Worm (Caenorhabditis elegans) whole organism, L3 larva: ENCODE data around the gene C33C12.4.
"Not testable (repeated sequence)": the region's sequence is repeated elsewhere in the genome, so short reads cannot be mapped to it uniquely, and the experiment has no call there.

ENCODE experiments used
- ZK546.5 ChIP-seq: sonication (generic microtip); optimal IDR thresholded peaks from 2 replicates; lab custom pipeline; 2017; ENCODE audit warnings: missing biosample characterization, missing genetic modification characterization
- ama-1 ChIP-seq: fragments of 150-350 bp; optimal IDR thresholded peaks from 2 replicates; lab custom pipeline; 2018
- ceh-28 ChIP-seq: fragments of 150-350 bp; optimal IDR thresholded peaks from 2 replicates; lab custom pipeline; 2014; ENCODE audit warnings: missing biosample characterization, missing genetic modification reagents, missing genetic modification characterization
- ceh-82 ChIP-seq: fragments of 150-350 bp; optimal IDR thresholded peaks from 2 replicates; lab custom pipeline; 2014; ENCODE audit warnings: missing biosample characterization, missing genetic modification characterization
- ceh-9 ChIP-seq: sonication (generic microtip); optimal IDR thresholded peaks from 2 replicates; lab custom pipeline; 2018; ENCODE audit warnings: missing biosample characterization, missing genetic modification characterization
- daf-12 ChIP-seq: fragments of 150-350 bp; optimal IDR thresholded peaks from 2 replicates; lab custom pipeline; 2014; ENCODE audit warnings: missing biosample characterization, missing genetic modification reagents, missing genetic modification characterization
- egl-27 ChIP-seq: sonication (generic microtip); optimal IDR thresholded peaks from 4 replicates; lab custom pipeline; 2017; ENCODE audit warnings: missing biosample characterization, missing genetic modification reagents, missing genetic modification characterization
- egl-5 ChIP-seq: fragments of 150-350 bp; optimal IDR thresholded peaks from 2 replicates; lab custom pipeline; 2017; ENCODE audit warnings: missing biosample characterization, missing genetic modification reagents, missing genetic modification characterization, inconsistent platforms
- elt-1 ChIP-seq: fragments of 150-350 bp; optimal IDR thresholded peaks from 2 replicates; lab custom pipeline; 2014; ENCODE audit warnings: missing biosample characterization, missing genetic modification characterization
- elt-3 ChIP-seq, 3 experiments: fragments of 150-350 bp in 1 of 3; sonication (generic microtip) in 2 of 3; optimal IDR thresholded peaks; 2 replicates in 2 of 3; 4 replicates in 1 of 3; lab custom pipeline; 2014 to 2017; ENCODE audit warnings: missing biosample characterization in 3 of 3, missing genetic modification characterization in 3 of 3
- eor-1 ChIP-seq, 2 experiments: fragments of 150-350 bp; optimal IDR thresholded peaks; 2 replicates each; lab custom pipeline; 2014 to 2018; ENCODE audit warnings: missing biosample characterization in 2 of 2, missing genetic modification characterization in 2 of 2
- fkh-2 ChIP-seq: fragments of 150-350 bp; optimal IDR thresholded peaks from 2 replicates; lab custom pipeline; 2014; ENCODE audit warnings: missing biosample characterization, missing genetic modification reagents, missing genetic modification characterization
- fos-1 ChIP-seq: fragments of 150-350 bp; optimal IDR thresholded peaks from 2 replicates; lab custom pipeline; 2014; ENCODE audit warnings: missing biosample characterization, missing genetic modification characterization
- lin-15B ChIP-seq: fragments of 150-350 bp; optimal IDR thresholded peaks from 2 replicates; lab custom pipeline; 2014; ENCODE audit warnings: missing biosample characterization, missing genetic modification characterization
- lin-39 ChIP-seq: fragments of 150-350 bp; optimal IDR thresholded peaks from 2 replicates; lab custom pipeline; 2018; ENCODE audit warnings: missing biosample characterization, missing genetic modification reagents, missing genetic modification characterization
- mdl-1 ChIP-seq: fragments of 150-350 bp; optimal IDR thresholded peaks from 2 replicates; lab custom pipeline; 2014; ENCODE audit warnings: missing biosample characterization, missing genetic modification characterization
- mml-1 ChIP-seq: fragments of 150-350 bp; sonication (generic microtip); optimal IDR thresholded peaks from 3 replicates; lab custom pipeline; 2014; ENCODE audit warnings: missing biosample characterization, missing genetic modification characterization
- nfya-1 ChIP-seq: sonication (generic microtip); optimal IDR thresholded peaks from 2 replicates; lab custom pipeline; 2017; ENCODE audit warnings: missing genetic modification characterization, mild to moderate bottlenecking, missing compliant biosample characterization, antibody characterized with exemption, moderate library complexity; ENCODE audit not compliant: insufficient read depth
- nhr-12 ChIP-seq: fragments of 150-350 bp; optimal IDR thresholded peaks from 2 replicates; lab custom pipeline; 2014; ENCODE audit warnings: missing biosample characterization, missing genetic modification characterization
- nhr-23 ChIP-seq: fragments of 150-350 bp; optimal IDR thresholded peaks from 2 replicates; lab custom pipeline; 2014; ENCODE audit warnings: missing biosample characterization, missing genetic modification reagents, missing genetic modification characterization
- nhr-237 ChIP-seq: fragments of 150-350 bp; optimal IDR thresholded peaks from 2 replicates; lab custom pipeline; 2014; ENCODE audit warnings: missing biosample characterization, missing genetic modification characterization
- nhr-28 ChIP-seq: fragments of 150-350 bp; optimal IDR thresholded peaks from 2 replicates; lab custom pipeline; 2014; ENCODE audit warnings: missing biosample characterization, missing genetic modification characterization
- nhr-67 ChIP-seq: fragments of 150-350 bp; optimal IDR thresholded peaks from 2 replicates; lab custom pipeline; 2014; ENCODE audit warnings: missing biosample characterization, missing genetic modification characterization
- nhr-76 ChIP-seq: fragments of 150-350 bp; sonication (generic microtip); optimal IDR thresholded peaks from 5 replicates; lab custom pipeline; 2014; ENCODE audit warnings: missing biosample characterization, missing genetic modification characterization
- nhr-77 ChIP-seq: fragments of 150-350 bp; optimal IDR thresholded peaks from 2 replicates; lab custom pipeline; 2014; ENCODE audit warnings: missing biosample characterization, missing genetic modification characterization
- pha-4 ChIP-seq: fragments of 150-350 bp; optimal IDR thresholded peaks from 2 replicates; lab custom pipeline; 2014; ENCODE audit warnings: missing biosample characterization, missing genetic modification reagents, missing genetic modification characterization
- pqm-1 ChIP-seq: fragments of 150-350 bp; optimal IDR thresholded peaks from 2 replicates; lab custom pipeline; 2017; ENCODE audit warnings: missing biosample characterization, missing genetic modification characterization, inconsistent platforms
- sea-2 ChIP-seq: fragments of 150-350 bp; sonication (generic microtip); optimal IDR thresholded peaks from 4 replicates; lab custom pipeline; 2014; ENCODE audit warnings: missing biosample characterization, missing genetic modification reagents, missing genetic modification characterization
- skn-1 ChIP-seq: fragments of 150-350 bp; optimal IDR thresholded peaks from 2 replicates; lab custom pipeline; 2014; ENCODE audit warnings: missing biosample characterization, missing genetic modification characterization
- snpc-4 ChIP-seq: fragments of 150-350 bp; optimal IDR thresholded peaks from 2 replicates; lab custom pipeline; 2014; ENCODE audit warnings: missing biosample characterization, missing genetic modification characterization
- unc-39 ChIP-seq: sonication (generic microtip); optimal IDR thresholded peaks from 4 replicates; lab custom pipeline; 2017; ENCODE audit warnings: missing biosample characterization, missing genetic modification characterization
- zag-1 ChIP-seq: fragments of 150-350 bp; optimal IDR thresholded peaks from 2 replicates; lab custom pipeline; 2014; ENCODE audit warnings: missing biosample characterization, missing genetic modification characterization
- ztf-11 ChIP-seq: fragments of 150-350 bp; optimal IDR thresholded peaks from 2 replicates; lab custom pipeline; 2014; ENCODE audit warnings: missing biosample characterization, missing genetic modification characterization
- ztf-4 ChIP-seq: fragments of 150-350 bp; optimal IDR thresholded peaks from 2 replicates; lab custom pipeline; 2014; ENCODE audit warnings: missing biosample characterization, missing genetic modification characterization

C33C12.4 gene

ce11 chrII:2170085-2170484 is 3.8 kb upstream of the C33C12.4 start, which contains the start of gene C33C12.12:
TSS of gene C33C12.12 (minus strand) at chrII:2170185.
- no peak for TF ChIP-seq ceh-9 (tag; lab: Kevin White, UChicago)
- TF ChIP-seq egl-5 = no peak
- TF ChIP-seq elt-3 (tag; optimal IDR thresholded peaks at IDR 0.05; lab: Kevin White, UChicago) = no peak
- TF ChIP-seq egl-27 (tag; lab: Kevin White, UChicago) = no peak
- TF ChIP-seq nhr-12 (tag; lab: Kevin White, UChicago) = no peak
- no peak for TF ChIP-seq fkh-2 (tag; lab: Kevin White, UChicago)
- no peak for TF ChIP-seq nhr-237 (tag; lab: Kevin White, UChicago)
- TF ChIP-seq unc-39 = no peak
- no peak for TF ChIP-seq pqm-1 (tag; lab: Kevin White, UChicago)
- TF ChIP-seq nhr-76 (tag; lab: Kevin White, UChicago) = no peak
- no peak for TF ChIP-seq pha-4 (tag; lab: Kevin White, UChicago)
- TF ChIP-seq nhr-28 (tag; lab: Kevin White, UChicago) = no peak
- TF ChIP-seq elt-1 (tag; lab: Kevin White, UChicago) = no peak
- no peak for TF ChIP-seq nhr-77
- TF ChIP-seq ZK546.5 (tag; lab: Kevin White, UChicago) = no peak
- no peak for TF ChIP-seq daf-12
- no peak for TF ChIP-seq mml-1
- TF ChIP-seq, all 47 proteins: peak for 0

- TF ChIP-seq sea-2 (no peak), ceh-9 (tag; lab: Kevin White, UChicago) (no peak), snpc-4 (tag; lab: Kevin White, UChicago) (no peak), lin-39 (tag; lab: Kevin White, UChicago) (no peak), nhr-23 (tag; lab: Kevin White, UChicago) (no peak), nhr-237 (tag; lab: Kevin White, UChicago) (no peak), ceh-82 (tag; lab: Kevin White, UChicago) (no peak), eor-1 (tag; optimal IDR thresholded peaks at IDR 0.05; lab: Kevin White, UChicago) (no peak), mdl-1 (tag; lab: Kevin White, UChicago) (no peak), elt-1 (tag; lab: Kevin White, UChicago) (no peak), nhr-67 (tag; lab: Kevin White, UChicago) (no peak), ztf-11 (tag; lab: Kevin White, UChicago) (no peak), zag-1 (tag; lab: Kevin White, UChicago) (no peak), fos-1 (tag; lab: Kevin White, UChicago) (no peak), lin-15B (tag; lab: Kevin White, UChicago) (no peak), mml-1 (no peak), skn-1 (tag; lab: Kevin White, UChicago) (no peak), egl-27 (tag; lab: Kevin White, UChicago) (no peak)
These were observed 2.1 kb upstream of the C33C12.4 start, which contains the start of gene fbxb-38 for ce11 chrII:2168374-2168773. TSS of gene fbxb-38 (minus strand) at chrII:2168763.

- not testable (repeated sequence) for TF ChIP-seq fos-1, zag-1, ztf-4 (tag; lab: Kevin White, UChicago)
These were observed 2.9 kb downstream of the C33C12.4 start, which contains the start of gene C33C12.11 for ce11 chrII:2163370-2163882. TSS of gene C33C12.11 (minus strand) at chrII:2163832.

ce11 chrII:2153708-2154107 is 12.6 kb downstream of the C33C12.4 start, which contains the start of gene math-18:
TSS of gene math-18 (plus strand) at chrII:2154008.
- not testable (repeated sequence) for TF ChIP-seq ceh-28 (tag; lab: Kevin White, UChicago); nfya-1 (tag; lab: Kevin White, UChicago); ama-1 (lab: Kevin White, UChicago)
- TF ChIP-seq, all 47 proteins: peak for 0; not testable (repeated sequence) for 47

- TF ChIP-seq pqm-1 (tag; lab: Kevin White, UChicago) (peak; percentile 9), egl-5 (no peak)
These were observed 13.8 kb downstream of the C33C12.4 start for ce11 chrII:2152455-2152854.
